Worm (Caenorhabditis elegans) whole organism, L3 larva: ENCODE data around the gene nhr-166.

ENCODE experiments used
- R02D3.7 ChIP-seq: fragments of 150-350 bp; optimal IDR thresholded peaks from 2 replicates; lab custom pipeline; 2014; ENCODE audit warnings: missing biosample characterization, missing genetic modification characterization
- aly-2 ChIP-seq: fragments of 150-350 bp; optimal IDR thresholded peaks from 2 replicates; lab custom pipeline; 2014; ENCODE audit warnings: missing biosample characterization, missing genetic modification characterization
- ceh-16 ChIP-seq: sonication (generic microtip); optimal IDR thresholded peaks from 2 replicates; lab custom pipeline; 2017; ENCODE audit warnings: missing biosample characterization, missing genetic modification characterization
- ceh-28 ChIP-seq: fragments of 150-350 bp; optimal IDR thresholded peaks from 2 replicates; lab custom pipeline; 2014; ENCODE audit warnings: missing biosample characterization, missing genetic modification reagents, missing genetic modification characterization
- ceh-82 ChIP-seq: fragments of 150-350 bp; optimal IDR thresholded peaks from 2 replicates; lab custom pipeline; 2014; ENCODE audit warnings: missing biosample characterization, missing genetic modification characterization
- ceh-9 ChIP-seq: sonication (generic microtip); optimal IDR thresholded peaks from 2 replicates; lab custom pipeline; 2018; ENCODE audit warnings: missing biosample characterization, missing genetic modification characterization
- daf-12 ChIP-seq: fragments of 150-350 bp; optimal IDR thresholded peaks from 2 replicates; lab custom pipeline; 2014; ENCODE audit warnings: missing biosample characterization, missing genetic modification reagents, missing genetic modification characterization
- egl-27 ChIP-seq: sonication (generic microtip); optimal IDR thresholded peaks from 4 replicates; lab custom pipeline; 2017; ENCODE audit warnings: missing biosample characterization, missing genetic modification reagents, missing genetic modification characterization
- egl-5 ChIP-seq: fragments of 150-350 bp; optimal IDR thresholded peaks from 2 replicates; lab custom pipeline; 2017; ENCODE audit warnings: missing biosample characterization, missing genetic modification reagents, missing genetic modification characterization, inconsistent platforms
- elt-1 ChIP-seq: fragments of 150-350 bp; optimal IDR thresholded peaks from 2 replicates; lab custom pipeline; 2014; ENCODE audit warnings: missing biosample characterization, missing genetic modification characterization
- elt-2 ChIP-seq: sonication (generic microtip); optimal IDR thresholded peaks from 2 replicates; lab custom pipeline; 2016; ENCODE audit warnings: missing genetic modification reagents, mild to moderate bottlenecking, missing genetic modification characterization, missing compliant biosample characterization
- elt-3 ChIP-seq, 3 experiments: fragments of 150-350 bp in 1 of 3; sonication (generic microtip) in 2 of 3; optimal IDR thresholded peaks; 2 replicates in 2 of 3; 4 replicates in 1 of 3; lab custom pipeline; 2014 to 2017; ENCODE audit warnings: missing biosample characterization in 3 of 3, missing genetic modification characterization in 3 of 3
- fkh-10 ChIP-seq: sonication (generic microtip); optimal IDR thresholded peaks from 2 replicates; lab custom pipeline; 2017; ENCODE audit warnings: missing biosample characterization, missing genetic modification reagents, missing genetic modification characterization
- fkh-2 ChIP-seq: fragments of 150-350 bp; optimal IDR thresholded peaks from 2 replicates; lab custom pipeline; 2014; ENCODE audit warnings: missing biosample characterization, missing genetic modification reagents, missing genetic modification characterization
- fos-1 ChIP-seq: fragments of 150-350 bp; optimal IDR thresholded peaks from 2 replicates; lab custom pipeline; 2014; ENCODE audit warnings: missing biosample characterization, missing genetic modification characterization
- hmg-11 ChIP-seq: sonication (generic microtip); optimal IDR thresholded peaks from 2 replicates; lab custom pipeline; 2016; ENCODE audit warnings: missing genetic modification characterization, missing compliant biosample characterization
- jun-1 ChIP-seq: fragments of 150-350 bp; optimal IDR thresholded peaks from 2 replicates; lab custom pipeline; 2014; ENCODE audit warnings: missing biosample characterization, missing genetic modification reagents, missing genetic modification characterization
- lin-15B ChIP-seq: fragments of 150-350 bp; optimal IDR thresholded peaks from 2 replicates; lab custom pipeline; 2014; ENCODE audit warnings: missing biosample characterization, missing genetic modification characterization
- lin-39 ChIP-seq: fragments of 150-350 bp; optimal IDR thresholded peaks from 2 replicates; lab custom pipeline; 2018; ENCODE audit warnings: missing biosample characterization, missing genetic modification reagents, missing genetic modification characterization
- lsy-12 ChIP-seq: sonication (generic microtip); optimal IDR thresholded peaks from 2 replicates; lab custom pipeline; 2016; ENCODE audit warnings: mild to moderate bottlenecking, missing genetic modification characterization, missing compliant biosample characterization
- mdl-1 ChIP-seq: fragments of 150-350 bp; optimal IDR thresholded peaks from 2 replicates; lab custom pipeline; 2014; ENCODE audit warnings: missing biosample characterization, missing genetic modification characterization
- mml-1 ChIP-seq: fragments of 150-350 bp; sonication (generic microtip); optimal IDR thresholded peaks from 3 replicates; lab custom pipeline; 2014; ENCODE audit warnings: missing biosample characterization, missing genetic modification characterization
- nfya-1 ChIP-seq: sonication (generic microtip); optimal IDR thresholded peaks from 2 replicates; lab custom pipeline; 2017; ENCODE audit warnings: missing genetic modification characterization, mild to moderate bottlenecking, missing compliant biosample characterization, antibody characterized with exemption, moderate library complexity; ENCODE audit not compliant: insufficient read depth
- nhr-11 ChIP-seq: fragments of 150-350 bp; optimal IDR thresholded peaks from 2 replicates; lab custom pipeline; 2014; ENCODE audit warnings: missing biosample characterization, missing genetic modification characterization
- nhr-12 ChIP-seq: fragments of 150-350 bp; optimal IDR thresholded peaks from 2 replicates; lab custom pipeline; 2014; ENCODE audit warnings: missing biosample characterization, missing genetic modification characterization
- nhr-23 ChIP-seq: fragments of 150-350 bp; optimal IDR thresholded peaks from 2 replicates; lab custom pipeline; 2014; ENCODE audit warnings: missing biosample characterization, missing genetic modification reagents, missing genetic modification characterization
- nhr-237 ChIP-seq: fragments of 150-350 bp; optimal IDR thresholded peaks from 2 replicates; lab custom pipeline; 2014; ENCODE audit warnings: missing biosample characterization, missing genetic modification characterization
- nhr-25 ChIP-seq: sonication (generic microtip); optimal IDR thresholded peaks from 2 replicates; lab custom pipeline; 2017; ENCODE audit warnings: missing biosample characterization, missing genetic modification characterization
- nhr-43 ChIP-seq: sonication (generic microtip); optimal IDR thresholded peaks from 2 replicates; lab custom pipeline; 2016; ENCODE audit warnings: mild to moderate bottlenecking, missing genetic modification characterization, missing compliant biosample characterization; ENCODE audit not compliant: poor library complexity, severe bottlenecking
- nhr-76 ChIP-seq: fragments of 150-350 bp; sonication (generic microtip); optimal IDR thresholded peaks from 5 replicates; lab custom pipeline; 2014; ENCODE audit warnings: missing biosample characterization, missing genetic modification characterization
- nhr-77 ChIP-seq: fragments of 150-350 bp; optimal IDR thresholded peaks from 2 replicates; lab custom pipeline; 2014; ENCODE audit warnings: missing biosample characterization, missing genetic modification characterization
- pha-4 ChIP-seq: fragments of 150-350 bp; optimal IDR thresholded peaks from 2 replicates; lab custom pipeline; 2014; ENCODE audit warnings: missing biosample characterization, missing genetic modification reagents, missing genetic modification characterization
- pqm-1 ChIP-seq: fragments of 150-350 bp; optimal IDR thresholded peaks from 2 replicates; lab custom pipeline; 2017; ENCODE audit warnings: missing biosample characterization, missing genetic modification characterization, inconsistent platforms
- sea-2 ChIP-seq: fragments of 150-350 bp; sonication (generic microtip); optimal IDR thresholded peaks from 4 replicates; lab custom pipeline; 2014; ENCODE audit warnings: missing biosample characterization, missing genetic modification reagents, missing genetic modification characterization
- snpc-4 ChIP-seq: fragments of 150-350 bp; optimal IDR thresholded peaks from 2 replicates; lab custom pipeline; 2014; ENCODE audit warnings: missing biosample characterization, missing genetic modification characterization
- unc-39 ChIP-seq: sonication (generic microtip); optimal IDR thresholded peaks from 4 replicates; lab custom pipeline; 2017; ENCODE audit warnings: missing biosample characterization, missing genetic modification characterization
- unc-62 ChIP-seq: fragments of 150-350 bp; sonication (generic microtip); optimal IDR thresholded peaks from 4 replicates; lab custom pipeline; 2014; ENCODE audit warnings: missing biosample characterization, missing genetic modification reagents, missing genetic modification characterization
- ztf-11 ChIP-seq: fragments of 150-350 bp; optimal IDR thresholded peaks from 2 replicates; lab custom pipeline; 2014; ENCODE audit warnings: missing biosample characterization, missing genetic modification characterization
- ztf-4 ChIP-seq: fragments of 150-350 bp; optimal IDR thresholded peaks from 2 replicates; lab custom pipeline; 2014; ENCODE audit warnings: missing biosample characterization, missing genetic modification characterization

The nhr-166 gene

DNA sequence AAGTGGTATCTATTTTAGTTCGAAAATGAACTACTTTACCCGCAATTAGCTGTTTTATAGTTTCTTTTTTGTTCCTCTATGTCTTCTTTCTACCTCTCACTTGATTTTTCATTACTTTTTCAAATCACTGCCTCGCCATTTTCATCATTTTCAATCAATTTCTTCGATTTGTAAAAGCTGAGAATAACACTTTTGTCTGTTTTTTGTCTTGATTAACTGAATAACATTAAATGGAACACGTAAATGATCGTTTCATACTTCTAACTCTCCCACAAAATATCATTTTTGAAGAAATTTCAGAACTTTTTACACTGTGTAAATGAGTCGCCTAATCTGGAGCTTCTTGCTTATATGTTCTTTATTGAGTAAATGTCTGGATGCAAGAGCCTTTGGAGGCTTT lies 21.1 kb downstream of the nhr-166 start, which contains the start of gene F53C3.4:
Gene F53C3.4, plus strand, starts transcription at position 301 of the 400 bp plus-strand sequence.
- TF ChIP-seq ceh-28 (tag; lab: Kevin White, UChicago) = no peak

DNA sequence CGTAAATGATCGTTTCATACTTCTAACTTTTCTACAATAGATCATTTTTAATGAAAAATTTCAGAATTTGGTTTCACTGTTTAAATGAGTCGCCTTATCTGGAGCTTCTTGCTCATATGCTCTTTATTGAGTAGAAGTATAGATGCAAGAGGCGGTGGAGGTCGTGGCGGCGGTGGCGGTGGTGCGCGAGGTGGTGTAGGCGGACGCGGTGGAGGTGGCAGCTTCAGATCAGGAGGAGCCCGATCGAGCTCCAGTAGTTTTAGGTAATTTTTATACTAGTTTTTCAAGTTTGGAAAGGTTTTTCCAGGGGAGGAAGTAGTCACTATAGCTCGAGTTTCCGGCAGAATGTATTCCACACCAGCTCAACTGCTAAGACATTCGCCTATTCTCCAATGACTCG lies 22.8 kb downstream of the nhr-166 start, which contains the start of gene F53C3.3:
Gene F53C3.3, plus strand, starts transcription at position 59 of the 400 bp plus-strand sequence.
- TF ChIP-seq ceh-82 (tag; lab: Kevin White, UChicago) (no peak), egl-5 (no peak), nhr-77 (tag; lab: Kevin White, UChicago) (no peak), sea-2 (no peak), egl-27 (no peak), nhr-12 (tag; lab: Kevin White, UChicago) (no peak), ceh-9 (tag; lab: Kevin White, UChicago) (no peak), pha-4 (tag; lab: Kevin White, UChicago) (no peak), ceh-16 (tag; lab: Kevin White, UChicago) (no peak), nhr-25 (no peak)
- TF ChIP-seq, all 47 proteins: peak for 0

DNA sequence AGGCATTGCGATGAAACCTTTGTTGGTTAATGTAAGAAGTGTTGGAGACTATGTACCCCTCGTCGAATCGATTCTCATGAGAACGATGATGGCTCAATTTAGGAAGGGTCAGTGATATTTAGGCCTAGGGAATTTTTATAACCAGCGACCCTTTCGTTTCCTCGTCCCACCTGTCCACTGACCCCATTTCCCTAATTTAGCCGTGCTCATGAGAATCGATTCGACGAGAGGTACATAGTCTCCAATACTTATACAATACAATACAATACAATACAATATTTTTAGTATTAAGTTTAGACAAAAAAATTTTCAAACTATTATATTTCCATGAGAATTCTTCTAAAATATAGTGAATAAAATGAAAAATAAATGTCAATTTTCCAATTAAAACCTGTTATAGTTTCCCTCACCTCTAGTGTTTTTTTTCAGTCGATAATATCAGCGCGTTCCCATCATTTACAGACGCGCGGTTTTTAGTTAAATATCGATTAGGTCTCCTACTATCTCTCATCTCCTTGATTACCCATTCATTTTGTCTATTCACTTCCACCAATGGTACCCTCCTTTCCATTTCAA lies 26.7 kb downstream of the nhr-166 start, which contains the start of the genes F53C3.11 and fbxb-103:
Gene F53C3.11, minus strand, starts transcription at position 101 of the 576 bp plus-strand sequence.
Gene fbxb-103, plus strand, starts transcription at position 526 of the 576 bp plus-strand sequence.
- no peak for TF ChIP-seq elt-2 (tag; lab: Kevin White, UChicago)

DNA sequence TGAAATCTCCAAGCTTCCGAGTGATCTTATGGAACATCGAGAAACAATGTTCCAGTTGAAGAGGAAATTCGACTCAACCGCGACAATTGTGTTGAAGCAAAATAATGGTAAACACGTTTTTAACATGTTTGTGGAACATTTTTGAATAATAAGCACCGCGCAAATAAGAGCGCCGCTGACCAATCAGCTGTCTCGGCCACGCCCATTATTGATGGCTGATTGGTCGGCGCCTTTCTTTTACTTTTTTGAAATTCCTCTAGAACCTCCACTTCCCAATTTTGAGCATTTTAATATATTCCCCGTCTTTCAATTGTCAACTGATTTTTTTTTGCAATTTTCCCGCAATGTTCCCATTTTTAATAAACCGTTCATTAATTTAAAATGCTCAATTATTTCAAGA lies 28.1 kb downstream of the nhr-166 start:
- TF ChIP-seq nfya-1 (tag; lab: Kevin White, UChicago) (peak; percentile 64), elt-2 (tag; lab: Kevin White, UChicago) (no peak)

DNA sequence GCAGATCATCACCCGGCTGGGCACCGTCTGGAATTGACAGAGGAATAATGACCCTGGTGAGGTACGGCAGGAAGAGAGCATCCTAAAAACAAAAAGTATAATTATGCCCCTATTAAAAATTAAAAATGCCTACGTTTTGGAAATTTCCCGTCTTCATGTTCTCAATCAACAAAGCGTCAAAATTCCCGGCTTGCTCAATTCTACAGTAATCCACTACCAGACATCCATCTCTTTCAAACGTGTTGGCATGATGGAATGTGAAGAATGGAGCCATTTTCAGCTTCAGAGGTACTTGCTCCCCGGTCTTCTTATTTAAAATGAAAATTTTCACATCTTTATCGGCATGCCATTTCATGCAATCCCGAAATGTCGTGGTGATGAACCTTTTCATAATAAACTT lies 29.3 kb downstream of the nhr-166 start:
- TF ChIP-seq mdl-1 (tag; lab: Kevin White, UChicago) = no peak

DNA sequence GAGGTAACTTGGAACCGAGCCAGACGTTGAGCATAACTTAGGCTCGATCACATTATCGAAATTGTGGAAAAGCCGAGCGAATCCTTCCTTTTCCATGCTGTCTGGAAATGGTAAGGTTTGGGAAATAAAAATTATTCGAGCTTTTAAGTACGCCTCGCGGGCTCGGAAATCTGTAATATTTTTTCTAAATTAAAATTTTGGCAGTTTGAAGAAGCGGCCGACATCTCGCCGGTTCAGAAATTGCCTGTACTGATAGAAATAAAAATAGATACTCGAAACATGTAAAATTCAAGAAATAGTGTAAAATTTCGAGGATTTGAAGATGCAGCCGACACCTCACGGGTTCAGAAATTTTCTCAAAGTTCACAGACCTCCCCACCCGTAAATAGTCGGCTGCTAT lies 30.7 kb downstream of the nhr-166 start, which contains the start of gene bcmo-2:
Gene bcmo-2, minus strand, starts transcription at position 101 of the 400 bp plus-strand sequence.
- TF ChIP-seq nhr-11 (tag; lab: Kevin White, UChicago) (no peak), daf-12 (tag; lab: Kevin White, UChicago) (no peak), hmg-11 (tag; lab: Kevin White, UChicago) (no peak), nhr-25 (no peak), ztf-4 (no peak)

DNA sequence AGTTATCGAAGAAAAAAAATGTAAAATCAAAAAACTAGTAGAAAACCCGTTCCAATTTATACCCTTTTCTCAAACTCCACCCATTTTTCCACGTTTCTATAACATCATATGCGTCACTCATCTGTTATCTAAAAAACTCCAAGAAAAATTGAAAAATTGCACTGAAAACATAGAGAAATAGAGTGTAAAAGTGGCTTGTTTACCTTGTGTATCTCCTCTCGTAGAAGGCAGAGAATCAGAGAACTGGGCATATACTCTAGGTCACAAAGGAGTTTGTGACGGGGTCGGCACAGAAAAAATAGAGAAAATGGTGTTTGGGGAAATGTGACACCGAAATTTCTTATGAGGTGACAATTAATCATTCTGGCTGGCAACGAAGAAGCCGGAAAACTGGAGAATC lies 31.2 kb downstream of the nhr-166 start:
- TF ChIP-seq lin-15B (tag; lab: Kevin White, UChicago) = no peak
- TF ChIP-seq daf-12 (tag; lab: Kevin White, UChicago) = no peak
- no peak for TF ChIP-seq elt-1 (tag; lab: Kevin White, UChicago)
- no peak for TF ChIP-seq unc-62 (GFP tag; lab: Kevin White, UChicago)
- no peak for TF ChIP-seq nhr-76 (tag; lab: Kevin White, UChicago)
- TF ChIP-seq hmg-11 (tag; lab: Kevin White, UChicago) = no peak
- peak; percentile 58 for TF ChIP-seq pqm-1
- TF ChIP-seq lsy-12 = no peak
- peak; percentile 43 for TF ChIP-seq snpc-4 (tag; lab: Kevin White, UChicago)
- peak; percentile 86 for TF ChIP-seq elt-2 (tag; lab: Kevin White, UChicago)
- TF ChIP-seq fkh-2 (tag; lab: Kevin White, UChicago) = no peak
- TF ChIP-seq unc-39 (tag; lab: Kevin White, UChicago) = no peak
- no peak for TF ChIP-seq fos-1 (tag; lab: Kevin White, UChicago)
- TF ChIP-seq ztf-11 = no peak
- TF ChIP-seq ceh-82 (tag; lab: Kevin White, UChicago) = no peak
- no peak for TF ChIP-seq nhr-237 (tag; lab: Kevin White, UChicago)
- peak; percentile 89 for TF ChIP-seq pha-4 (tag; lab: Kevin White, UChicago)
- no peak for TF ChIP-seq R02D3.7
- TF ChIP-seq egl-5 = no peak
- no peak for TF ChIP-seq aly-2 (tag; lab: Kevin White, UChicago)
- TF ChIP-seq nhr-43 (tag; lab: Kevin White, UChicago) = no peak
- no peak for TF ChIP-seq ceh-16 (tag; lab: Kevin White, UChicago)
- no peak for TF ChIP-seq fkh-10 (GFP tag; lab: Kevin White, UChicago)
- no peak for TF ChIP-seq mml-1 (tag; lab: Kevin White, UChicago)
- TF ChIP-seq jun-1 = peak; percentile 29
- no peak for TF ChIP-seq nhr-23
- no peak for TF ChIP-seq sea-2
- peak; percentile 30 for TF ChIP-seq ceh-28 (tag; lab: Kevin White, UChicago)
- no peak for TF ChIP-seq elt-3 (tag; optimal IDR thresholded peaks at IDR 0.05; lab: Kevin White, UChicago)
- no peak for TF ChIP-seq lin-39
- TF ChIP-seq, all 47 proteins: peak for 6
